Worm (Caenorhabditis elegans): ENCODE results near the gene R05F9.9.
A peak's percentile ranks its signal among the peaks of the same experiment; 100 is the strongest.
"Not testable (repeated sequence)": the region's sequence is repeated elsewhere in the genome, so short reads cannot be mapped to it uniquely, and the experiment has no call there.

Gene R05F9.9

DNA sequence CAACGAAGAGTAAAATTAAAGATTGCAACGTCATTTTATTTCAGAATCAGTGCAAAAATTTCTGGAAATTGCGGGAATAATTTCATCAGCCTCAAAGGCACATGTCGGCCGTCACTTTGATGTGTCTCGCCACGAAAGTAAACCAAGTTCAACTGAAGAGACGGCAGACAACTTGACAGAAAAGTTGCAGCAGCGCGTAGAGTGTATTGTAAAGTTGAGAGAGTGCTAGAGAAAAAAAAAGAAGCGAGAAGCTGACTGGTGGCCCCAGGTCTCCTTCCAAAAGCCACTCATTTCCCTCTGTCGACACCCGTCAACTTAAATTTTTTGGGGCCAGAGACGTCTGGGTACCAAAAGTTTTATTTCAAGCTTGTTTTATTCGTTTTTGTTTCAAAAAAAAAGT is 2.4 kb upstream of the R05F9.9 start (continued):
- TF ChIP-seq unc-62 (GFP tag; optimal IDR thresholded peaks at IDR 0.05): no peak
- no peak for TF ChIP-seq Y116A8C.19 (tag; optimal IDR thresholded peaks at IDR 0.05; ENCODE audit: borderline replicate concordance)
- no peak for TF ChIP-seq pag-3 (tag; optimal IDR thresholded peaks at IDR 0.05; ENCODE audit: borderline replicate concordance, insufficient read depth)
- peak; percentile 56 for TF ChIP-seq jun-1 (tag; optimal IDR thresholded peaks at IDR 0.05)
- TF ChIP-seq alr-1 (tag; optimal IDR thresholded peaks at IDR 0.05; ENCODE audit: borderline replicate concordance): no peak
- no peak for TF ChIP-seq aha-1 (tag; optimal IDR thresholded peaks at IDR 0.05)
- TF ChIP-seq ceh-8 (GFP tag; optimal IDR thresholded peaks at IDR 0.05): no peak
- no peak for TF ChIP-seq nhr-28 (tag; optimal IDR thresholded peaks at IDR 0.05)
- TF ChIP-seq aly-2 (tag; optimal IDR thresholded peaks at IDR 0.05): no peak
- TF ChIP-seq unc-86 (tag; optimal IDR thresholded peaks at IDR 0.05): peak; percentile 40
- no peak for TF ChIP-seq lin-39 (tag; optimal IDR thresholded peaks at IDR 0.05)
- TF ChIP-seq fkh-4 (tag; optimal IDR thresholded peaks at IDR 0.05; ENCODE audit: borderline replicate concordance): no peak
- TF ChIP-seq irx-1 (tag; optimal IDR thresholded peaks at IDR 0.05): no peak
- TF ChIP-seq zag-1 (tag; optimal IDR thresholded peaks at IDR 0.05): no peak
- no peak for TF ChIP-seq ceh-90 (tag; optimal IDR thresholded peaks at IDR 0.05)
- TF ChIP-seq nhr-85 (tag): no peak
- TF ChIP-seq elt-3 (tag; optimal IDR thresholded peaks at IDR 0.05): peak in 1 of 6 experiments; percentile 24
- TF ChIP-seq nhr-84 (tag; optimal IDR thresholded peaks at IDR 0.05): no peak
- no peak for TF ChIP-seq hlh-17 (GFP tag; optimal IDR thresholded peaks at IDR 0.05; ENCODE audit: borderline replicate concordance)
- no peak for TF ChIP-seq ces-1 (GFP tag; optimal IDR thresholded peaks at IDR 0.05)
- TF ChIP-seq F16B12.6 (tag; optimal IDR thresholded peaks at IDR 0.05): peak; percentile 48
- peak; percentile 85 for TF ChIP-seq skn-1 (tag; optimal IDR thresholded peaks at IDR 0.05)
- TF ChIP-seq ztf-11 (tag; optimal IDR thresholded peaks at IDR 0.05): no peak
- peak; percentile 87 for TF ChIP-seq lin-14 (GFP tag; optimal IDR thresholded peaks at IDR 0.05)
- TF ChIP-seq swsn-7 (tag; optimal IDR thresholded peaks at IDR 0.05): peak; percentile 60
- peak; percentile 68 for TF ChIP-seq nhr-47 (tag; optimal IDR thresholded peaks at IDR 0.05)
- peak; percentile 85 for TF ChIP-seq mep-1 (tag; optimal IDR thresholded peaks at IDR 0.05)
- TF ChIP-seq hpl-2 (GFP tag; optimal IDR thresholded peaks at IDR 0.05): no peak
- TF ChIP-seq hlh-4 (tag; optimal IDR thresholded peaks at IDR 0.05): no peak
- TF ChIP-seq grh-1 (GFP tag; IDR thresholded peaks at IDR 0.05): no peak
- no peak for TF ChIP-seq C34B4.2 (tag; optimal IDR thresholded peaks at IDR 0.05)
- TF ChIP-seq ceh-63 (GFP tag; optimal IDR thresholded peaks at IDR 0.05): no peak
- peak; percentile 41 for TF ChIP-seq fos-1 (tag; optimal IDR thresholded peaks at IDR 0.05)
- TF ChIP-seq C04F5.9 (tag; optimal IDR thresholded peaks at IDR 0.05): no peak
- TF ChIP-seq lir-3 (tag; optimal IDR thresholded peaks at IDR 0.05; ENCODE audit: poor library complexity): peak; percentile 35

ce11 chrII:4903696-4904095 is 1.8 kb upstream of the R05F9.9 start, which contains the start of gene sgt-1:
sgt-1 (minus strand) TSS chrII:4903796.
- TF ChIP-seq irx-1 (tag; optimal IDR thresholded peaks at IDR 0.05); Y116A8C.19 (tag; optimal IDR thresholded peaks at IDR 0.05; ENCODE audit: borderline replicate concordance); hpl-2 (GFP tag; optimal IDR thresholded peaks at IDR 0.05): not testable (repeated sequence)

DNA sequence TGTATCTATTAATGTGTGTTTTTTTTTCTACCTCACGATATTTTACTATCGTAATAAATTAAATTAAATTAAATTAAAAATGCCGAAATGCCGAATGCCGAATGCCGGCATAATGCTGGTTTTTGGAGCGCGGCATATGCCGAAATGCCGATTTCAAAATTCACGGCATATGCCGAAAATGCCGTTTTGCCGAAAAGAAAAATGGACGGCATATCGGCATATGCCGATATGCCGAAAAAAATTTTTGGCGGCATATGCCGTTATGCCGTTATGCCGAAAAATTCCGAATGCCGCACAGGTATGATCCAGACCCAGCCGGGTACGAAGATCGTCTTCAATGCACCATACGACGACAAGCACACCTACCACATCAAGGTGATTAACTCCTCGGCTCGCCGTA is 3.4 kb downstream of the R05F9.9 start, which contains the start of gene msp-32:
TSS of gene msp-32 (plus strand) at position 301 of the 400 bp plus-strand sequence.
- TF ChIP-seq nhr-19 (GFP tag; conservative IDR thresholded peaks at IDR 0.05); egl-13 (tag; optimal IDR thresholded peaks at IDR 0.05); ceh-88 (GFP tag; IDR thresholded peaks at IDR 0.05): not testable (repeated sequence)

Measured in whole organism, L1 larva.